Fruit fly (Drosophila melanogaster) whole organism, embryonic: Measurements from ENCODE around the gene CG32313.
A peak's percentile ranks its signal among the peaks of the same experiment; 100 is the strongest.

Source experiments
- Bdp1 ChIP-seq: fragments of 200-800 bp; sonication (Bioruptor generic); optimal IDR thresholded peaks from 3 replicates; lab custom pipeline; 2016; ENCODE audit warnings: missing biosample characterization, missing genetic modification characterization
- CG10543 ChIP-seq: fragments of 200-800 bp; sonication (Bioruptor generic); optimal IDR thresholded peaks from 3 replicates; lab custom pipeline; 2017; ENCODE audit warnings: missing biosample characterization, mild to moderate bottlenecking, missing genetic modification characterization, moderate library complexity
- CG12299 ChIP-seq: fragments of 200-800 bp; sonication (Bioruptor generic); optimal IDR thresholded peaks from 2 replicates; lab custom pipeline; 2018; ENCODE audit warnings: missing biosample characterization, mild to moderate bottlenecking, missing genetic modification characterization
- CG12769 ChIP-seq: fragments of 200-800 bp; sonication (Bioruptor generic); optimal IDR thresholded peaks from 2 replicates; lab custom pipeline; 2019; ENCODE audit warnings: missing biosample characterization, mild to moderate bottlenecking, missing genetic modification characterization, moderate library complexity
- CG14965 ChIP-seq: fragments of 200-800 bp; sonication (Bioruptor generic); optimal IDR thresholded peaks from 2 replicates; lab custom pipeline; 2016; ENCODE audit warnings: missing biosample characterization, missing genetic modification characterization, borderline replicate concordance
- CG15269 ChIP-seq: fragments of 200-800 bp; sonication (Bioruptor generic); optimal IDR thresholded peaks from 2 replicates; lab custom pipeline; 2018; ENCODE audit warnings: missing biosample characterization, mild to moderate bottlenecking, missing genetic modification characterization, moderate library complexity
- CG15514 ChIP-seq: fragments of 200-800 bp; sonication (Bioruptor generic); optimal IDR thresholded peaks from 3 replicates; lab custom pipeline; 2017; ENCODE audit warnings: missing biosample characterization, missing genetic modification characterization, mild to moderate bottlenecking, moderate library complexity, missing genetic modification reagents
- CG2120 ChIP-seq: fragments of 200-800 bp; sonication (Bioruptor generic); optimal IDR thresholded peaks from 3 replicates; lab custom pipeline; 2016; ENCODE audit warnings: missing biosample characterization, missing genetic modification characterization
- CG2678 ChIP-seq: fragments of 200-800 bp; sonication (Bioruptor generic); optimal IDR thresholded peaks from 3 replicates; lab custom pipeline; 2019; ENCODE audit warnings: missing biosample characterization, mild to moderate bottlenecking, missing genetic modification characterization, moderate library complexity
- CG34376 ChIP-seq: fragments of 200-800 bp; sonication (Bioruptor generic); optimal IDR thresholded peaks from 2 replicates; lab custom pipeline; 2018; ENCODE audit warnings: missing biosample characterization, mild to moderate bottlenecking, missing genetic modification characterization
- CG6175 ChIP-seq: fragments of 200-800 bp; sonication (Bioruptor generic); IDR thresholded peaks from 3 replicates; pipeline ENCODE4 v1.3.6; 2022; ENCODE audit warnings: missing biosample characterization, missing genetic modification characterization
- CG7357 ChIP-seq: fragments of 200-800 bp; sonication (Bioruptor generic); IDR thresholded peaks from 3 replicates; pipeline ENCODE4 v1.3.6; 2022; ENCODE audit warnings: missing biosample characterization, missing genetic modification characterization
- CG8281 ChIP-seq: fragments of 200-800 bp; sonication (Bioruptor generic); optimal IDR thresholded peaks from 2 replicates; lab custom pipeline; 2018; ENCODE audit warnings: missing biosample characterization, mild to moderate bottlenecking, missing genetic modification characterization, moderate library complexity
- CG9437 ChIP-seq: fragments of 200-800 bp; sonication (Bioruptor generic); optimal IDR thresholded peaks from 2 replicates; lab custom pipeline; 2018; ENCODE audit warnings: missing biosample characterization, mild to moderate bottlenecking, missing genetic modification characterization
- CG9932 ChIP-seq: fragments of 200-800 bp; sonication (Bioruptor generic); IDR thresholded peaks from 2 replicates; pipeline ENCODE4 v1.3.6; 2022; ENCODE audit warnings: missing biosample characterization, missing genetic modification characterization
- CHES-1-like ChIP-seq: fragments of 200-800 bp; sonication (Bioruptor generic); optimal IDR thresholded peaks from 2 replicates; lab custom pipeline; 2016; ENCODE audit warnings: missing biosample characterization, missing genetic modification characterization
- D19A ChIP-seq: fragments of 200-800 bp; optimal IDR thresholded peaks from 3 replicates; lab custom pipeline; 2019; ENCODE audit warnings: missing biosample characterization, mild to moderate bottlenecking, missing genetic modification characterization, moderate library complexity
- Dad ChIP-seq: fragments of 200-800 bp; sonication (Bioruptor generic); optimal IDR thresholded peaks from 3 replicates; lab custom pipeline; 2016; ENCODE audit warnings: missing biosample characterization, missing genetic modification characterization
- Deaf1 ChIP-seq: fragments of 200-800 bp; optimal IDR thresholded peaks from 3 replicates; lab custom pipeline; 2019; ENCODE audit warnings: missing biosample characterization, mild to moderate bottlenecking, missing genetic modification characterization, moderate library complexity
- Dip2 ChIP-seq: fragments of 200-800 bp; sonication (Bioruptor generic); IDR thresholded peaks from 2 replicates; pipeline ENCODE4 v1.3.6; 2022; ENCODE audit warnings: missing biosample characterization, missing genetic modification characterization
- Drgx ChIP-seq: fragments of 200-800 bp; sonication (Bioruptor generic); IDR thresholded peaks from 2 replicates; pipeline ENCODE4 v1.3.6; 2022; ENCODE audit warnings: missing biosample characterization, missing genetic modification characterization
- HLH3B ChIP-seq: fragments of 200-800 bp; sonication (Bioruptor generic); IDR thresholded peaks from 2 replicates; pipeline ENCODE4 v1.3.6; 2022; ENCODE audit warnings: missing biosample characterization, missing genetic modification characterization
- Hmr ChIP-seq: fragments of 200-800 bp; sonication (Bioruptor generic); optimal IDR thresholded peaks from 3 replicates; lab custom pipeline; 2017; ENCODE audit warnings: mild to moderate bottlenecking, missing biosample characterization, missing genetic modification reagents, missing genetic modification characterization
- Hr51 ChIP-seq, 2 experiments: fragments of 200-800 bp; sonication (Bioruptor generic); optimal IDR thresholded peaks; 2 replicates in 1 of 2; 3 replicates in 1 of 2; lab custom pipeline; 2016 to 2018; ENCODE audit warnings: missing biosample characterization in 2 of 2, missing genetic modification characterization in 2 of 2, mild to moderate bottlenecking in 1 of 2, moderate library complexity in 1 of 2
- Max ChIP-seq: fragments of 200-800 bp; sonication (Bioruptor generic); optimal IDR thresholded peaks from 2 replicates; lab custom pipeline; 2016; ENCODE audit warnings: missing biosample characterization, mild to moderate bottlenecking, missing genetic modification characterization
- Neu2 ChIP-seq: fragments of 200-800 bp; sonication (Bioruptor generic); optimal IDR thresholded peaks from 3 replicates; lab custom pipeline; 2016; ENCODE audit warnings: missing biosample characterization, missing genetic modification characterization, borderline replicate concordance
- Ptx1 ChIP-seq: fragments of 200-800 bp; sonication (Bioruptor generic); IDR thresholded peaks from 2 replicates; pipeline ENCODE4 v1.3.6; 2022; ENCODE audit warnings: missing biosample characterization, missing genetic modification characterization
- Sry-δ ChIP-seq: fragments of 200-800 bp; sonication (Bioruptor generic); optimal IDR thresholded peaks from 2 replicates; lab custom pipeline; 2016; ENCODE audit warnings: missing biosample characterization, missing genetic modification characterization
- corto ChIP-seq: fragments of 200-800 bp; sonication (Bioruptor generic); optimal IDR thresholded peaks from 2 replicates; lab custom pipeline; 2016; ENCODE audit warnings: missing biosample characterization, mild to moderate bottlenecking, missing genetic modification characterization, moderate library complexity
- dysf ChIP-seq: fragments of 200-800 bp; sonication (Bioruptor generic); IDR thresholded peaks from 3 replicates; pipeline ENCODE4 v1.3.6; 2022; ENCODE audit warnings: missing biosample characterization, missing genetic modification characterization
- gcm ChIP-seq: fragments of 200-800 bp; sonication (Bioruptor generic); optimal IDR thresholded peaks from 2 replicates; lab custom pipeline; 2019; ENCODE audit warnings: missing biosample characterization, mild to moderate bottlenecking, missing genetic modification characterization, moderate library complexity
- gem ChIP-seq: fragments of 200-800 bp; sonication (Bioruptor generic); optimal IDR thresholded peaks from 2 replicates; lab custom pipeline; 2019; ENCODE audit warnings: missing biosample characterization, mild to moderate bottlenecking, missing genetic modification characterization, moderate library complexity
- grn ChIP-seq: fragments of 200-800 bp; sonication (Bioruptor generic); optimal IDR thresholded peaks from 3 replicates; lab custom pipeline; 2017; ENCODE audit warnings: missing biosample characterization, missing genetic modification characterization
- hbn ChIP-seq: fragments of 200-800 bp; sonication (Bioruptor generic); IDR thresholded peaks from 2 replicates; pipeline ENCODE4 v1.3.6; 2022; ENCODE audit warnings: missing biosample characterization, missing genetic modification characterization; ENCODE audit not compliant: partially characterized antibody
- pfk ChIP-seq: fragments of 200-800 bp; sonication (Bioruptor generic); optimal IDR thresholded peaks from 2 replicates; lab custom pipeline; 2018; ENCODE audit warnings: missing biosample characterization, mild to moderate bottlenecking, missing genetic modification characterization, moderate library complexity
- pros ChIP-seq: fragments of 200-800 bp; sonication (Bioruptor generic); optimal IDR thresholded peaks from 3 replicates; lab custom pipeline; 2019; ENCODE audit warnings: missing biosample characterization, mild to moderate bottlenecking, missing genetic modification characterization, moderate library complexity
- psq ChIP-seq: fragments of 200-800 bp; sonication (Bioruptor generic); optimal IDR thresholded peaks from 2 replicates; lab custom pipeline; 2017; ENCODE audit warnings: missing biosample characterization, missing genetic modification characterization
- sug ChIP-seq: fragments of 200-800 bp; optimal IDR thresholded peaks from 2 replicates; lab custom pipeline; 2019; ENCODE audit warnings: missing biosample characterization, mild to moderate bottlenecking, missing genetic modification characterization, moderate library complexity
- tup ChIP-seq: fragments of 200-800 bp; sonication (Bioruptor generic); optimal IDR thresholded peaks from 2 replicates; lab custom pipeline; 2016; ENCODE audit warnings: missing biosample characterization, mild to moderate bottlenecking, missing genetic modification characterization, moderate library complexity
- twi ChIP-seq: fragments of 200-800 bp; optimal IDR thresholded peaks from 2 replicates; lab custom pipeline; 2019; ENCODE audit warnings: missing biosample characterization, mild to moderate bottlenecking, missing genetic modification characterization, moderate library complexity
- vnd ChIP-seq: fragments of 200-800 bp; sonication (Bioruptor generic); IDR thresholded peaks from 3 replicates; pipeline ENCODE4 v1.3.6; 2022; ENCODE audit warnings: missing biosample characterization, missing genetic modification characterization; ENCODE audit not compliant: partially characterized antibody
- zen ChIP-seq: fragments of 200-800 bp; sonication (Bioruptor generic); optimal IDR thresholded peaks from 3 replicates; lab custom pipeline; 2018; ENCODE audit warnings: missing biosample characterization, mild to moderate bottlenecking, missing genetic modification characterization, moderate library complexity

Gene CG32313

DNA sequence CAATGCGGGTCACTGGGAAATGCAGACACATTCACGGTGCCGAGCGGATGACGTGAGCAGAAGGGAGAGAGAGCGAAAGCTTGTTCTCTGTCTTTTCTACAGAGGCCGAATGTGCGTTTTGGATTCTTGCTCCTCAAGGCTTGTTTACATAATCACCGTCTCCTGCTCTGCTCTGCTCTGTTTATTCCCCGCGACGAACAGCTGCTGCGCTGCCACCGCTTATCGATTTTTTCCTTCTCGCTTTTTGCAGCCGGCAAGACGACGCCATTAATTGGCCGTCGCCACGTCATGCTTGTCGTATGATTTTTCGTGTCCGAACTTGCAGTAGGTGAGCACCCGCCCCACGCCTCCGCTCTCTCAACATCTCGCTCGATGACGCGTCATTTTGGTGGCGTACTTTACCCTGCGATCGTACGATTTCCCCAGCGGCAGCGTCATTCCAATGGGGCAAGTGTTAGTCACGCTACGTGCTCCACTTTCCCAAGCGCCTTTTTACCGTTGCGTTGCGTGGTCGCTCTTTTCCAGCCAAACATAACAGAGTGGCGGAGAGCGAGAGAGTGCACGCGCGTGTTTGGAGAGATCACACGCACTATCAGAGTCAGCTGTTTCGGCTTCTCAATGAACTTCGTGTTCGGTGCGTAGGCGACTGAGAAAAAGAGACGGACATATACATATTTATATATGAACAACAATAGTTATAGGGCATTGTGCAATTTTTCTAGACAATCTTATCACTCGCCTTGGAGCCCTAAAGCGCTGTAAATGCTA is 990 bp upstream of the CG32313 start (continued):
- TF ChIP-seq dysf (GFP tag; lab: Robert Waterston, UW) (no peak), CG7357 (GFP tag; lab: Robert Waterston, UW) (no peak), gcm (GFP tag; lab: Kevin White, UChicago) (peak; percentile 40), psq (no peak), D19A (no peak), Ptx1 (GFP tag; lab: Robert Waterston, UW) (no peak), CHES-1-like (GFP tag; lab: Kevin White, UChicago) (peak; percentile 29), Dad (GFP tag; lab: Kevin White, UChicago) (no peak), CG14965 (GFP tag; lab: Kevin White, UChicago) (no peak), HLH3B (GFP tag; lab: Robert Waterston, UW) (no peak), CG9932 (no peak), CG12299 (tag; lab: Kevin White, UChicago) (no peak), Max (GFP tag; lab: Kevin White, UChicago) (no peak)

DNA sequence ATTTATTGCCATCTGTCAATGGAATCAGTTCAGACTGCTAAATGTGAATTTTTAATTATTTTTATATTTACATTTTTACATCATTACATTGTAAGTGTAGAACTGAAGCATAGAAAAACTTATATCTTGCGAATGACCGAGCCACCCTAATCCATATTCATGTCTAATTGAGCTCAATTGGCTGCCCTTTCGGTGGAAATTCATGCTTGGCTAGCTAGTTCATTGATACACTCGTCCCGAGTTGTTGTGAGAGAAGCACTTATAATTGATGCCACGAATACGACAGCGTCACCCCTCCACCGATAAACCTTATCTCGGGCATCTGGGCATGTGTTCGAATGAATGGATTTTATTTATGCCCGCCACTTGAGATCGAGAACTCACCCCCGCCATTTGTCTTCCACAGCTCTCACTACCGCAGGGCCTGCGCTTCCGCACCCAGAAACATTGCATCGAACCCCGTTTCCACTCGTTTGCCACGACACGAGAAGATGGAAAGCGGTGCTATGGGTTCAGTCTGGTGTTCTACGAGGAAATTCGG is 7.2 kb downstream of the CG32313 start:
- TF ChIP-seq Hmr (peak; percentile 8), twi (tag; lab: Kevin White, UChicago) (peak; percentile 76), tup (GFP tag; lab: Kevin White, UChicago) (no peak), Drgx (0 out of 2 replicates have a peak, but pooled peaks have one; percentile 10), CG8281 (tag; lab: Kevin White, UChicago) (peak; percentile 64), vnd (GFP tag; lab: Robert Waterston, UW) (0 out of 3 replicates have a peak, but pooled peaks have one; percentile 32), corto (GFP tag; lab: Kevin White, UChicago) (no peak), sug (peak; percentile 53), hbn (GFP tag; lab: Robert Waterston, UW) (peak; percentile 26; the same call in 1 of the 2 replicates), CG6175 (GFP tag; lab: Robert Waterston, UW) (no peak), CG15269 (tag; lab: Kevin White, UChicago) (no peak), CG34376 (GFP tag; lab: Kevin White, UChicago) (peak; percentile 35), CG12769 (tag; lab: Kevin White, UChicago) (no peak), Hr51 (GFP tag; optimal IDR thresholded peaks at IDR 0.05; lab: Kevin White, UChicago) (peak in 1 of 2 experiments; percentile 12), Sry-δ (GFP tag; lab: Kevin White, UChicago) (no peak), Dip2 (GFP tag; lab: Robert Waterston, UW) (no peak), zen (tag; lab: Kevin White, UChicago) (no peak), pros (GFP tag; lab: Kevin White, UChicago) (peak; percentile 87), CG2678 (tag; lab: Kevin White, UChicago) (peak; percentile 30), Bdp1 (GFP tag; lab: Kevin White, UChicago) (no peak), CG9437 (no peak), CG10543 (peak; percentile 9), Neu2 (GFP tag; lab: Kevin White, UChicago) (no peak), CG2120 (GFP tag; lab: Kevin White, UChicago) (peak; percentile 2), CG15514 (GFP tag; lab: Kevin White, UChicago) (peak; percentile 23), Deaf1 (tag; lab: Kevin White, UChicago) (peak; percentile 11), grn (GFP tag; lab: Kevin White, UChicago) (peak; percentile 80), gem (peak; percentile 23), pfk (peak; percentile 75)
